Fruit fly (Drosophila melanogaster) whole organism, wandering third instar larva: Measurements from ENCODE around the gene Lsp2.

ENCODE experiments used
- Abd-B ChIP-seq: fragments of >200 bp; optimal IDR thresholded peaks from 2 replicates; lab custom pipeline; 2017; ENCODE audit warnings: missing biosample characterization, missing genetic modification characterization
- CG32264 ChIP-seq: fragments of 200-800 bp; sonication (Bioruptor generic); optimal IDR thresholded peaks from 2 replicates; lab custom pipeline; 2016; ENCODE audit warnings: missing biosample characterization, missing genetic modification characterization
- CG9705 ChIP-seq: fragments of 200-800 bp; sonication (Bioruptor generic); optimal IDR thresholded peaks from 2 replicates; lab custom pipeline; 2018; ENCODE audit warnings: missing biosample characterization, mild to moderate bottlenecking, missing genetic modification characterization
- CrebA ChIP-seq: fragments of 200-800 bp; sonication (Bioruptor generic); optimal IDR thresholded peaks from 2 replicates; lab custom pipeline; 2016; ENCODE audit warnings: missing biosample characterization, mild to moderate bottlenecking, missing genetic modification characterization, borderline replicate concordance
- Dfd ChIP-seq: fragments of >200 bp; optimal IDR thresholded peaks from 2 replicates; lab custom pipeline; 2017; ENCODE audit warnings: missing biosample characterization, missing genetic modification characterization
- Dif ChIP-seq: fragments of 200-275, 200-300 bp; sonication (Bioruptor generic); optimal IDR thresholded peaks from 2 replicates; lab custom pipeline; 2018; ENCODE audit warnings: missing biosample characterization, missing genetic modification characterization; ENCODE audit not compliant: partially characterized antibody
- GATAd ChIP-seq: sonication (Bioruptor generic); optimal IDR thresholded peaks from 2 replicates; lab custom pipeline; 2016; ENCODE audit warnings: missing biosample characterization, missing genetic modification characterization
- HLH106 ChIP-seq: fragments of 200-800 bp; optimal IDR thresholded peaks from 3 replicates; lab custom pipeline; 2019; ENCODE audit warnings: missing biosample characterization, mild to moderate bottlenecking, missing genetic modification characterization, moderate library complexity
- Hnf4 ChIP-seq: fragments of 200-800 bp; sonication (Bioruptor generic); optimal IDR thresholded peaks from 2 replicates; lab custom pipeline; 2016; ENCODE audit warnings: missing biosample characterization, mild to moderate bottlenecking, missing genetic modification characterization
- Hr78 ChIP-seq: fragments of >200 bp; optimal IDR thresholded peaks from 2 replicates; lab custom pipeline; 2017; ENCODE audit warnings: missing biosample characterization, missing genetic modification characterization
- Hr83 ChIP-seq: fragments of 200-300 bp; sonication (Bioruptor generic); optimal IDR thresholded peaks from 2 replicates; lab custom pipeline; 2016; ENCODE audit warnings: missing biosample characterization, mild to moderate bottlenecking, missing genetic modification characterization, moderate library complexity; ENCODE audit not compliant: poor library complexity, severe bottlenecking
- Jra ChIP-seq: sonication (Bioruptor generic); optimal IDR thresholded peaks from 2 replicates; lab custom pipeline; 2016; ENCODE audit warnings: missing biosample characterization, missing genetic modification characterization
- Mio ChIP-seq: sonication (Bioruptor generic); optimal IDR thresholded peaks from 2 replicates; lab custom pipeline; 2016; ENCODE audit warnings: missing biosample characterization, missing genetic modification characterization
- Myc ChIP-seq: fragments of >200 bp; optimal IDR thresholded peaks from 2 replicates; lab custom pipeline; 2017
- N ChIP-seq: fragments of >200 bp; optimal IDR thresholded peaks from 2 replicates; lab custom pipeline; 2018; ENCODE audit warnings: missing biosample characterization, missing external identifiers, missing genetic modification characterization
- OdsH ChIP-seq: fragments of 200-800 bp; sonication (Bioruptor generic); optimal IDR thresholded peaks from 2 replicates; lab custom pipeline; 2016; ENCODE audit warnings: missing biosample characterization, mild to moderate bottlenecking, missing genetic modification characterization
- Rel ChIP-seq, 2 experiments: fragments of 200-800 bp; sonication (Bioruptor generic) in 1 of 2; optimal IDR thresholded peaks; 2 replicates in 1 of 2; 3 replicates in 1 of 2; lab custom pipeline; 2016 to 2019; ENCODE audit warnings: mild to moderate bottlenecking in 2 of 2, missing biosample characterization in 2 of 2, missing genetic modification characterization in 2 of 2, moderate library complexity in 1 of 2
- Sp1 ChIP-seq: fragments of 200-800 bp; sonication (Bioruptor generic); optimal IDR thresholded peaks from 3 replicates; lab custom pipeline; 2019; ENCODE audit warnings: missing biosample characterization, mild to moderate bottlenecking, missing genetic modification characterization, moderate library complexity
- Vsx2 ChIP-seq: fragments of 200-300, 225-300 bp; sonication (Bioruptor generic); optimal IDR thresholded peaks from 2 replicates; lab custom pipeline; 2018; ENCODE audit warnings: missing biosample characterization, missing genetic modification characterization; ENCODE audit not compliant: partially characterized antibody
- br ChIP-seq: fragments of 200-800 bp; sonication (Bioruptor generic); optimal IDR thresholded peaks from 2 replicates; lab custom pipeline; 2016; ENCODE audit warnings: missing biosample characterization, missing genetic modification characterization
- brk ChIP-seq: fragments of 200-800 bp; sonication (Bioruptor generic); optimal IDR thresholded peaks from 2 replicates; lab custom pipeline; 2016; ENCODE audit warnings: missing biosample characterization, mild to moderate bottlenecking, missing genetic modification characterization
- dl ChIP-seq, 2 experiments: fragments of 175-275, 200-275 bp in 1 of 2; fragments of 200-275 bp in 1 of 2; sonication (Bioruptor generic); optimal IDR thresholded peaks; lab custom pipeline; 2018; ENCODE audit warnings: mild to moderate bottlenecking in 2 of 2, missing biosample characterization in 2 of 2, missing genetic modification characterization in 2 of 2, moderate library complexity in 2 of 2; ENCODE audit not compliant: partially characterized antibody in 2 of 2, insufficient read depth in 1 of 2
- dmrt93B ChIP-seq: fragments of 200-800 bp; sonication (Bioruptor generic); optimal IDR thresholded peaks from 2 replicates; lab custom pipeline; 2018; ENCODE audit warnings: missing biosample characterization, mild to moderate bottlenecking, missing genetic modification characterization
- dsf ChIP-seq: sonication (Bioruptor generic); optimal IDR thresholded peaks from 2 replicates; lab custom pipeline; 2016; ENCODE audit warnings: missing biosample characterization, missing genetic modification characterization, borderline replicate concordance
- ey ChIP-seq: fragments of 200-800 bp; sonication (Bioruptor generic); optimal IDR thresholded peaks from 2 replicates; lab custom pipeline; 2016; ENCODE audit warnings: missing biosample characterization, missing genetic modification characterization
- foxo ChIP-seq, 2 experiments: fragments of 200-800 bp; sonication (Bioruptor generic); optimal IDR thresholded peaks; 2 replicates in 1 of 2; 3 replicates in 1 of 2; lab custom pipeline; 2016 to 2017; ENCODE audit warnings: missing biosample characterization in 2 of 2, missing genetic modification characterization in 2 of 2
- fru ChIP-seq: fragments of 200-800 bp; sonication (Bioruptor generic); optimal IDR thresholded peaks from 3 replicates; lab custom pipeline; 2016; ENCODE audit warnings: missing biosample characterization, mild to moderate bottlenecking, missing genetic modification characterization
- h ChIP-seq: fragments of 200-800 bp; sonication (Bioruptor generic); optimal IDR thresholded peaks from 3 replicates; lab custom pipeline; 2016; ENCODE audit warnings: missing biosample characterization, mild to moderate bottlenecking, missing genetic modification characterization
- jim ChIP-seq: fragments of 175-275, 200-325 bp; sonication (Bioruptor generic); optimal IDR thresholded peaks from 2 replicates; lab custom pipeline; 2016; ENCODE audit warnings: missing biosample characterization, mild to moderate bottlenecking, missing genetic modification characterization
- lola ChIP-seq: fragments of >200 bp; optimal IDR thresholded peaks from 2 replicates; lab custom pipeline; 2017; ENCODE audit warnings: missing biosample characterization, missing genetic modification characterization
- pan ChIP-seq: fragments of >200 bp; optimal IDR thresholded peaks from 2 replicates; lab custom pipeline; 2017
- psq ChIP-seq: fragments of 200-800 bp; sonication (Bioruptor generic); optimal IDR thresholded peaks from 3 replicates; lab custom pipeline; 2017; ENCODE audit warnings: missing biosample characterization, mild to moderate bottlenecking, missing genetic modification characterization, moderate library complexity
- rgr ChIP-seq: fragments of 200-800 bp; sonication (Bioruptor generic); optimal IDR thresholded peaks from 3 replicates; lab custom pipeline; 2016; ENCODE audit warnings: missing biosample characterization, mild to moderate bottlenecking, missing genetic modification characterization
- sage ChIP-seq: fragments of 200-800 bp; sonication (Bioruptor generic); optimal IDR thresholded peaks from 2 replicates; lab custom pipeline; 2016; ENCODE audit warnings: missing biosample characterization, mild to moderate bottlenecking, missing genetic modification characterization
- sv ChIP-seq: fragments of 200-800 bp; sonication (Bioruptor generic); optimal IDR thresholded peaks from 3 replicates; lab custom pipeline; 2016; ENCODE audit warnings: missing biosample characterization, missing genetic modification characterization
- tai ChIP-seq: sonication (Bioruptor generic); optimal IDR thresholded peaks from 2 replicates; lab custom pipeline; 2016; ENCODE audit warnings: missing biosample characterization, missing genetic modification characterization
- usp ChIP-seq: fragments of >200 bp; optimal IDR thresholded peaks from 2 replicates; lab custom pipeline; 2017; ENCODE audit warnings: missing biosample characterization, missing genetic modification characterization
- woc ChIP-seq: sonication (Bioruptor generic); optimal IDR thresholded peaks from 2 replicates; lab custom pipeline; 2016; ENCODE audit warnings: missing biosample characterization, mild to moderate bottlenecking, missing genetic modification characterization

The Lsp2 gene

DNA sequence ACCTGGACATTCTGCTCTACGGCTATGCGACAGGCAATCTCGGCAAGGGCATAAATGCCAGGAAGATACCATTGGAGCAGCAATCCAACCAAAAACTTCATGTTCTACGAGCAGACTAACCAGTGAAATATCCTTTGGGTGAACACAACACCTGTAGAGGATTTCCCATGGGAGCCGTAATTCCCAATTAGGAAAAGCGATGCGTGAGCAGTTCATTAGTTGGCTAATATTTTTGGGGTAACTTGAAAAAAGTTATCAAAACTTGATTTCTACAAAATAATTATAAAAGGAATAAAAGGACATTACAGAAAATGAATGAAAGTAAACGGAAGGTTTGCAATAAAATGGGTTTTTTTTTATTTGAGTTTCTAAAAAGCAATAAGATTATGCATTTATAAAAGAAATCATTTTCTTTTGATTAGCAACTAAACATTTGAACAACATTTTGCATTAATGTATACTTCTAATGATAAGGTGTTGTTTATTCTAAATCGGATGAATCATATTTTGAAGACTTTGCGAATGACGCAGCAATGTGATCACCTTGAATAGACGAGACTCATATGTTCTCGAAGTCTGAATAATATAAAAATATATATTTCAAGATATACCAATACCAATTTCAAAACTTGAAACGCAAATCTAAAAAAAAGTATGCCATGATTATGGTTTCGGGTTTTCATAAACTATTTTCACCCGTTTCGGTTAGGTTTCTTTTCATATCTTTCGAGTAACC lies 1.7 kb upstream of the Lsp2 start, which contains the start of the genes Ir68b and CG34241:
Ir68b (minus strand) TSS at position 101 of the 736 bp plus-strand sequence.
CG34241 (plus strand) TSS at position 686 of the 736 bp plus-strand sequence.
- no peak for TF ChIP-seq tai (GFP tag; lab: Kevin White, UChicago)
- TF ChIP-seq rgr (GFP tag; lab: Kevin White, UChicago) = no peak
- no peak for TF ChIP-seq br (GFP tag; lab: Kevin White, UChicago)
- no peak for TF ChIP-seq Sp1 (GFP tag; lab: Kevin White, UChicago)
- TF ChIP-seq Hr83 (GFP tag; lab: Kevin White, UChicago) = no peak
- TF ChIP-seq Rel (GFP tag; optimal IDR thresholded peaks at IDR 0.05; lab: Kevin White, UChicago) = no peak
- TF ChIP-seq Rel (tag; optimal IDR thresholded peaks at IDR 0.05; lab: Kevin White, UChicago) = no peak
- no peak for TF ChIP-seq Hr78 (GFP tag; lab: Kevin White, UChicago)
- no peak for TF ChIP-seq brk
- no peak for TF ChIP-seq Abd-B (GFP tag; lab: Kevin White, UChicago)
- no peak for TF ChIP-seq Myc (lab: Kevin White, UChicago)
- no peak for TF ChIP-seq h (GFP tag; lab: Kevin White, UChicago)
- TF ChIP-seq jim (GFP tag; lab: Kevin White, UChicago) = no peak
- TF ChIP-seq OdsH (GFP tag; lab: Kevin White, UChicago) = no peak
- no peak for TF ChIP-seq dl (GFP tag; optimal IDR thresholded peaks at IDR 0.05; lab: Kevin White, UChicago; ENCODE audit: insufficient read depth in 1 of 2, partially characterized antibody in 2 of 2)
- TF ChIP-seq CG9705 = no peak
- TF ChIP-seq usp = no peak
- TF ChIP-seq dmrt93B = no peak
- TF ChIP-seq Dif = no peak
- no peak for TF ChIP-seq sv
- no peak for TF ChIP-seq lola (GFP tag; lab: Kevin White, UChicago)

DNA sequence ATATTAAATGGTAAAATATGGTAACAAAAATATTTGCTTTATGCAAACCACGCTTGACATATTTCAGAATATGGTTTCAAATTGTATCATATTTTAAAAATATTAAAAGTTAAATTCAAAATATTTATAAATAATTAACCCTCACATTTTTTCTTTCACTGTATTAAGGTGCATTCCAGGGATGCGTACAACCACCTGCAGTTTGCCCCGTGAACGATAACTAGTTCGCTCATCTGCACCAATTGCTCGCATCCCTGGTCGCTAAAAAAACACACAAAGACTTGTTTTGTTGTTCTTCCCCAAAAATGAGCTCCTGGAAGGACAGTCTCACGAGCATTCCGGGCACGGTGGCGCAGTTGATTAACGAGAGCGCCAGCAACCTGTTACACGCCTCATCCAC lies 2.7 kb downstream of the Lsp2 start, which contains the start of gene DEF8:
DEF8 (plus strand) TSS at position 229 of the 400 bp plus-strand sequence.
- TF ChIP-seq Rel (GFP tag; optimal IDR thresholded peaks at IDR 0.05; lab: Kevin White, UChicago) = no peak
- peak; percentile 99 for TF ChIP-seq Rel (tag; optimal IDR thresholded peaks at IDR 0.05; lab: Kevin White, UChicago)
- TF ChIP-seq CG9705 = peak; percentile 52
- TF ChIP-seq Hr83 (GFP tag; lab: Kevin White, UChicago) = peak; percentile 78
- no peak for TF ChIP-seq Myc (lab: Kevin White, UChicago)
- no peak for TF ChIP-seq N (GFP tag; lab: Kevin White, UChicago)
- TF ChIP-seq jim (GFP tag; lab: Kevin White, UChicago) = no peak
- TF ChIP-seq Vsx2 (GFP tag; lab: Kevin White, UChicago) = no peak
- TF ChIP-seq foxo (GFP tag; optimal IDR thresholded peaks at IDR 0.05; lab: Kevin White, UChicago) = peak in 1 of 2 experiments; percentile 76
- no peak for TF ChIP-seq Abd-B (GFP tag; lab: Kevin White, UChicago)
- peak; percentile 30 for TF ChIP-seq sv
- no peak for TF ChIP-seq dsf
- peak; percentile 85 for TF ChIP-seq Sp1 (GFP tag; lab: Kevin White, UChicago)
- no peak for TF ChIP-seq CrebA (GFP tag; lab: Kevin White, UChicago)
- TF ChIP-seq h (GFP tag; lab: Kevin White, UChicago) = peak; percentile 58
- TF ChIP-seq dmrt93B = peak; percentile 23
- TF ChIP-seq fru (GFP tag; lab: Kevin White, UChicago) = peak; percentile 65
- TF ChIP-seq pan (lab: Kevin White, UChicago) = no peak
- peak; percentile 78 for TF ChIP-seq OdsH (GFP tag; lab: Kevin White, UChicago)
- TF ChIP-seq HLH106 (tag; lab: Kevin White, UChicago) = peak; percentile 84
- peak; percentile 71 for TF ChIP-seq woc (GFP tag; lab: Kevin White, UChicago)
- no peak for TF ChIP-seq GATAd (GFP tag; lab: Kevin White, UChicago)
- no peak for TF ChIP-seq lola (GFP tag; lab: Kevin White, UChicago)
- peak; percentile 24 for TF ChIP-seq brk
- TF ChIP-seq Dfd (GFP tag; lab: Kevin White, UChicago) = no peak
- TF ChIP-seq rgr (GFP tag; lab: Kevin White, UChicago) = peak; percentile 78
- no peak for TF ChIP-seq usp
- no peak for TF ChIP-seq sage (GFP tag; lab: Kevin White, UChicago)
- TF ChIP-seq Dif = no peak
- no peak for TF ChIP-seq Hr78 (GFP tag; lab: Kevin White, UChicago)
- TF ChIP-seq psq (GFP tag; lab: Kevin White, UChicago) = peak; percentile 72
- TF ChIP-seq Hnf4 = peak; percentile 30
- TF ChIP-seq Jra (GFP tag; lab: Kevin White, UChicago) = no peak
- no peak for TF ChIP-seq Mio
- TF ChIP-seq CG32264 (GFP tag; lab: Kevin White, UChicago) = no peak
- TF ChIP-seq br (GFP tag; lab: Kevin White, UChicago) = peak; percentile 37
- TF ChIP-seq dl (GFP tag; optimal IDR thresholded peaks at IDR 0.05; lab: Kevin White, UChicago; ENCODE audit: insufficient read depth in 1 of 2, partially characterized antibody in 2 of 2) = no peak
- TF ChIP-seq ey (GFP tag; lab: Kevin White, UChicago) = peak; percentile 38
- no peak for TF ChIP-seq tai (GFP tag; lab: Kevin White, UChicago)
